Worm (Caenorhabditis elegans): ENCODE results near the gene Y65A5A.24.

The Y65A5A.24 gene

ce11 chrIV:16399017-16399416, 5.2 kb downstream of the Y65A5A.24 start:
- peak; percentile 42 for TF ChIP-seq hlh-12 (tag; optimal IDR thresholded peaks at IDR 0.05)
- peak; percentile 71 for TF ChIP-seq fkh-3 (tag; optimal IDR thresholded peaks at IDR 0.05)
- peak; percentile 66 for TF ChIP-seq ceh-79 (tag; optimal IDR thresholded peaks at IDR 0.05)
- peak; percentile 45 for TF ChIP-seq hrde-1 (tag; optimal IDR thresholded peaks at IDR 0.05; ENCODE audit: borderline replicate concordance)
- TF ChIP-seq let-607 (tag; optimal IDR thresholded peaks at IDR 0.05): peak in 1 of 2 experiments; percentile 11
- no peak for TF ChIP-seq lag-1 (GFP tag; IDR thresholded peaks at IDR 0.05)
- TF ChIP-seq ceh-27 (GFP tag; optimal IDR thresholded peaks at IDR 0.05): peak; percentile 47
- peak; percentile 64 for TF ChIP-seq mxl-1 (tag; optimal IDR thresholded peaks at IDR 0.05)
- TF ChIP-seq bed-1 (GFP tag; IDR thresholded peaks at IDR 0.05): peak; percentile 89; the same call in 1 of the 2 replicates
- TF ChIP-seq chd-7 (tag; optimal IDR thresholded peaks at IDR 0.05): peak; percentile 62
- TF ChIP-seq atf-7 (tag; optimal IDR thresholded peaks at IDR 0.05): peak; percentile 43
- TF ChIP-seq nfya-2 (GFP tag; IDR thresholded peaks at IDR 0.05): no peak
- peak; percentile 66 for TF ChIP-seq hmg-1.2 (GFP tag; IDR thresholded peaks at IDR 0.05)
- TF ChIP-seq B0261.1 (tag; optimal IDR thresholded peaks at IDR 0.05): peak; percentile 82
- TF ChIP-seq attf-5 (GFP tag; optimal IDR thresholded peaks at IDR 0.05): peak; percentile 21
- TF ChIP-seq cebp-1 (GFP tag; IDR thresholded peaks at IDR 0.05): no peak
- peak; percentile 66 for TF ChIP-seq cebp-1 (tag; optimal IDR thresholded peaks at IDR 0.05)
- peak; percentile 55 for TF ChIP-seq madf-6 (GFP tag; IDR thresholded peaks at IDR 0.05)
- peak; percentile 58; the same call in 1 of the 2 replicates for TF ChIP-seq hsf-1 (GFP tag; IDR thresholded peaks at IDR 0.05)
- peak; percentile 94 for TF ChIP-seq attf-6 (GFP tag; IDR thresholded peaks at IDR 0.05)
- peak; percentile 31 for TF ChIP-seq T26A5.8 (tag; optimal IDR thresholded peaks at IDR 0.05)
- TF ChIP-seq lin-35 (GFP tag; optimal IDR thresholded peaks at IDR 0.05): peak in 1 of 3 experiments; percentile 32
- TF ChIP-seq nhr-90 (tag; optimal IDR thresholded peaks at IDR 0.05): peak; percentile 86
- TF ChIP-seq unc-130 (GFP tag; optimal IDR thresholded peaks at IDR 0.05): no peak
- TF ChIP-seq ztf-6 (GFP tag; IDR thresholded peaks at IDR 0.05): no peak
- 0 out of 2 replicates have a peak, but pooled peaks have one; percentile 41 for TF ChIP-seq Y53F4B.3 (GFP tag; IDR thresholded peaks at IDR 0.05)
- TF ChIP-seq aptf-3 (GFP tag; IDR thresholded peaks at IDR 0.05): 0 out of 2 replicates have a peak, but pooled peaks have one; percentile 55
- peak; percentile 6 for TF ChIP-seq mes-4 (tag; optimal IDR thresholded peaks at IDR 0.05)
- TF ChIP-seq Y56A3A.18 (GFP tag; IDR thresholded peaks at IDR 0.05): peak; percentile 49; the same call in 1 of the 2 replicates
- TF ChIP-seq mcd-1 (GFP tag; IDR thresholded peaks at IDR 0.05): peak; percentile 69
- peak; percentile 55 for TF ChIP-seq lin-54 (GFP tag; optimal IDR thresholded peaks at IDR 0.05)
- TF ChIP-seq nhr-27 (tag; optimal IDR thresholded peaks at IDR 0.05): peak; percentile 15
- TF ChIP-seq egrh-3 (GFP tag; IDR thresholded peaks at IDR 0.05): 0 out of 2 replicates have a peak, but pooled peaks have one; percentile 34
- TF ChIP-seq ZK185.1 (tag; optimal IDR thresholded peaks at IDR 0.05; ENCODE audit: poor library complexity, severe bottlenecking): peak; percentile 75
- peak; percentile 68 for TF ChIP-seq ceh-100 (GFP tag; IDR thresholded peaks at IDR 0.05)
- TF ChIP-seq D2030.7 (GFP tag; IDR thresholded peaks at IDR 0.05): peak; percentile 85
- peak; percentile 81 for TF ChIP-seq sptf-2 (GFP tag; optimal IDR thresholded peaks at IDR 0.05)
- TF ChIP-seq K12H6.12 (tag; optimal IDR thresholded peaks at IDR 0.05): peak; percentile 7
- TF ChIP-seq rcor-1 (GFP tag; IDR thresholded peaks at IDR 0.05): peak; percentile 62
- peak; percentile 76 for TF ChIP-seq nfyb-1 (GFP tag; IDR thresholded peaks at IDR 0.05)
- TF ChIP-seq Y79H2A.3 (GFP tag; conservative IDR thresholded peaks at IDR 0.05): no peak
- TF ChIP-seq hmg-20 (GFP tag; IDR thresholded peaks at IDR 0.05): peak; percentile 84
- peak; percentile 86 for TF ChIP-seq snpc-4 (GFP tag; optimal IDR thresholded peaks at IDR 0.05)
- peak; percentile 50 to 95 (median 92) for TF ChIP-seq snpc-4 (tag; optimal IDR thresholded peaks at IDR 0.05)
- TF ChIP-seq nfya-1 (tag; optimal IDR thresholded peaks at IDR 0.05; ENCODE audit: borderline replicate concordance, insufficient read depth): no peak
- TF ChIP-seq F23B12.7 (tag; optimal IDR thresholded peaks at IDR 0.05; ENCODE audit: insufficient read depth): peak; percentile 45
- no peak for TF ChIP-seq egl-18 (GFP tag; IDR thresholded peaks at IDR 0.05)
- no peak for TF ChIP-seq ets-4 (GFP tag; optimal IDR thresholded peaks at IDR 0.05)
